Worm (Caenorhabditis elegans) whole organism, L3 larva: ENCODE measurements around the gene eif-3.F.
A peak's percentile ranks its signal among the peaks of the same experiment; 100 is the strongest.

Experiments
- R02D3.7 ChIP-seq: fragments of 150-350 bp; optimal IDR thresholded peaks from 2 replicates; lab custom pipeline; 2014; ENCODE audit warnings: missing biosample characterization, missing genetic modification characterization
- ZK546.5 ChIP-seq: sonication (generic microtip); optimal IDR thresholded peaks from 2 replicates; lab custom pipeline; 2017; ENCODE audit warnings: missing biosample characterization, missing genetic modification characterization
- aly-2 ChIP-seq: fragments of 150-350 bp; optimal IDR thresholded peaks from 2 replicates; lab custom pipeline; 2014; ENCODE audit warnings: missing biosample characterization, missing genetic modification characterization
- ama-1 ChIP-seq: fragments of 150-350 bp; optimal IDR thresholded peaks from 2 replicates; lab custom pipeline; 2018
- ceh-16 ChIP-seq: sonication (generic microtip); optimal IDR thresholded peaks from 2 replicates; lab custom pipeline; 2017; ENCODE audit warnings: missing biosample characterization, missing genetic modification characterization
- ceh-28 ChIP-seq: fragments of 150-350 bp; optimal IDR thresholded peaks from 2 replicates; lab custom pipeline; 2014; ENCODE audit warnings: missing biosample characterization, missing genetic modification reagents, missing genetic modification characterization
- ceh-9 ChIP-seq: sonication (generic microtip); optimal IDR thresholded peaks from 2 replicates; lab custom pipeline; 2018; ENCODE audit warnings: missing biosample characterization, missing genetic modification characterization
- daf-12 ChIP-seq: fragments of 150-350 bp; optimal IDR thresholded peaks from 2 replicates; lab custom pipeline; 2014; ENCODE audit warnings: missing biosample characterization, missing genetic modification reagents, missing genetic modification characterization
- egl-27 ChIP-seq: sonication (generic microtip); optimal IDR thresholded peaks from 4 replicates; lab custom pipeline; 2017; ENCODE audit warnings: missing biosample characterization, missing genetic modification reagents, missing genetic modification characterization
- egl-5 ChIP-seq: fragments of 150-350 bp; optimal IDR thresholded peaks from 2 replicates; lab custom pipeline; 2017; ENCODE audit warnings: missing biosample characterization, missing genetic modification reagents, missing genetic modification characterization, inconsistent platforms
- elt-1 ChIP-seq: fragments of 150-350 bp; optimal IDR thresholded peaks from 2 replicates; lab custom pipeline; 2014; ENCODE audit warnings: missing biosample characterization, missing genetic modification characterization
- elt-2 ChIP-seq: sonication (generic microtip); optimal IDR thresholded peaks from 2 replicates; lab custom pipeline; 2016; ENCODE audit warnings: missing genetic modification reagents, mild to moderate bottlenecking, missing genetic modification characterization, missing compliant biosample characterization
- elt-3 ChIP-seq, 3 experiments: fragments of 150-350 bp in 1 of 3; sonication (generic microtip) in 2 of 3; optimal IDR thresholded peaks; 2 replicates in 2 of 3; 4 replicates in 1 of 3; lab custom pipeline; 2014 to 2017; ENCODE audit warnings: missing biosample characterization in 3 of 3, missing genetic modification characterization in 3 of 3
- fkh-10 ChIP-seq: sonication (generic microtip); optimal IDR thresholded peaks from 2 replicates; lab custom pipeline; 2017; ENCODE audit warnings: missing biosample characterization, missing genetic modification reagents, missing genetic modification characterization
- fkh-2 ChIP-seq: fragments of 150-350 bp; optimal IDR thresholded peaks from 2 replicates; lab custom pipeline; 2014; ENCODE audit warnings: missing biosample characterization, missing genetic modification reagents, missing genetic modification characterization
- fos-1 ChIP-seq: fragments of 150-350 bp; optimal IDR thresholded peaks from 2 replicates; lab custom pipeline; 2014; ENCODE audit warnings: missing biosample characterization, missing genetic modification characterization
- jun-1 ChIP-seq: fragments of 150-350 bp; optimal IDR thresholded peaks from 2 replicates; lab custom pipeline; 2014; ENCODE audit warnings: missing biosample characterization, missing genetic modification reagents, missing genetic modification characterization
- lin-15B ChIP-seq: fragments of 150-350 bp; optimal IDR thresholded peaks from 2 replicates; lab custom pipeline; 2014; ENCODE audit warnings: missing biosample characterization, missing genetic modification characterization
- lin-39 ChIP-seq: fragments of 150-350 bp; optimal IDR thresholded peaks from 2 replicates; lab custom pipeline; 2018; ENCODE audit warnings: missing biosample characterization, missing genetic modification reagents, missing genetic modification characterization
- lsy-12 ChIP-seq: sonication (generic microtip); optimal IDR thresholded peaks from 2 replicates; lab custom pipeline; 2016; ENCODE audit warnings: mild to moderate bottlenecking, missing genetic modification characterization, missing compliant biosample characterization
- mdl-1 ChIP-seq: fragments of 150-350 bp; optimal IDR thresholded peaks from 2 replicates; lab custom pipeline; 2014; ENCODE audit warnings: missing biosample characterization, missing genetic modification characterization
- mml-1 ChIP-seq: fragments of 150-350 bp; sonication (generic microtip); optimal IDR thresholded peaks from 3 replicates; lab custom pipeline; 2014; ENCODE audit warnings: missing biosample characterization, missing genetic modification characterization
- nfya-1 ChIP-seq: sonication (generic microtip); optimal IDR thresholded peaks from 2 replicates; lab custom pipeline; 2017; ENCODE audit warnings: missing genetic modification characterization, mild to moderate bottlenecking, missing compliant biosample characterization, antibody characterized with exemption, moderate library complexity; ENCODE audit not compliant: insufficient read depth
- nhr-11 ChIP-seq: fragments of 150-350 bp; optimal IDR thresholded peaks from 2 replicates; lab custom pipeline; 2014; ENCODE audit warnings: missing biosample characterization, missing genetic modification characterization
- nhr-23 ChIP-seq: fragments of 150-350 bp; optimal IDR thresholded peaks from 2 replicates; lab custom pipeline; 2014; ENCODE audit warnings: missing biosample characterization, missing genetic modification reagents, missing genetic modification characterization
- nhr-237 ChIP-seq: fragments of 150-350 bp; optimal IDR thresholded peaks from 2 replicates; lab custom pipeline; 2014; ENCODE audit warnings: missing biosample characterization, missing genetic modification characterization
- nhr-25 ChIP-seq: sonication (generic microtip); optimal IDR thresholded peaks from 2 replicates; lab custom pipeline; 2017; ENCODE audit warnings: missing biosample characterization, missing genetic modification characterization
- nhr-43 ChIP-seq: sonication (generic microtip); optimal IDR thresholded peaks from 2 replicates; lab custom pipeline; 2016; ENCODE audit warnings: mild to moderate bottlenecking, missing genetic modification characterization, missing compliant biosample characterization; ENCODE audit not compliant: poor library complexity, severe bottlenecking
- nhr-67 ChIP-seq: fragments of 150-350 bp; optimal IDR thresholded peaks from 2 replicates; lab custom pipeline; 2014; ENCODE audit warnings: missing biosample characterization, missing genetic modification characterization
- nhr-76 ChIP-seq: fragments of 150-350 bp; sonication (generic microtip); optimal IDR thresholded peaks from 5 replicates; lab custom pipeline; 2014; ENCODE audit warnings: missing biosample characterization, missing genetic modification characterization
- nhr-77 ChIP-seq: fragments of 150-350 bp; optimal IDR thresholded peaks from 2 replicates; lab custom pipeline; 2014; ENCODE audit warnings: missing biosample characterization, missing genetic modification characterization
- pha-4 ChIP-seq: fragments of 150-350 bp; optimal IDR thresholded peaks from 2 replicates; lab custom pipeline; 2014; ENCODE audit warnings: missing biosample characterization, missing genetic modification reagents, missing genetic modification characterization
- sea-2 ChIP-seq: fragments of 150-350 bp; sonication (generic microtip); optimal IDR thresholded peaks from 4 replicates; lab custom pipeline; 2014; ENCODE audit warnings: missing biosample characterization, missing genetic modification reagents, missing genetic modification characterization
- skn-1 ChIP-seq: fragments of 150-350 bp; optimal IDR thresholded peaks from 2 replicates; lab custom pipeline; 2014; ENCODE audit warnings: missing biosample characterization, missing genetic modification characterization
- snpc-4 ChIP-seq: fragments of 150-350 bp; optimal IDR thresholded peaks from 2 replicates; lab custom pipeline; 2014; ENCODE audit warnings: missing biosample characterization, missing genetic modification characterization
- tbx-2 ChIP-seq: sonication (generic microtip); optimal IDR thresholded peaks from 2 replicates; lab custom pipeline; 2016; ENCODE audit warnings: mild to moderate bottlenecking, missing genetic modification characterization, missing compliant biosample characterization
- unc-39 ChIP-seq: sonication (generic microtip); optimal IDR thresholded peaks from 4 replicates; lab custom pipeline; 2017; ENCODE audit warnings: missing biosample characterization, missing genetic modification characterization
- unc-62 ChIP-seq: fragments of 150-350 bp; sonication (generic microtip); optimal IDR thresholded peaks from 4 replicates; lab custom pipeline; 2014; ENCODE audit warnings: missing biosample characterization, missing genetic modification reagents, missing genetic modification characterization
- zag-1 ChIP-seq: fragments of 150-350 bp; optimal IDR thresholded peaks from 2 replicates; lab custom pipeline; 2014; ENCODE audit warnings: missing biosample characterization, missing genetic modification characterization
- ztf-11 ChIP-seq: fragments of 150-350 bp; optimal IDR thresholded peaks from 2 replicates; lab custom pipeline; 2014; ENCODE audit warnings: missing biosample characterization, missing genetic modification characterization

The eif-3.F gene

ce11 chrII:9343955-9344354, 12.5 kb downstream of the eif-3.F start:
- peak; percentile 65 for TF ChIP-seq nhr-23 (tag; lab: Kevin White, UChicago)
- no peak for TF ChIP-seq elt-1
- TF ChIP-seq skn-1 (tag; lab: Kevin White, UChicago) = no peak
- no peak for TF ChIP-seq sea-2 (GFP tag; lab: Kevin White, UChicago)
- no peak for TF ChIP-seq pha-4 (tag; lab: Kevin White, UChicago)
- TF ChIP-seq ceh-9 (tag; lab: Kevin White, UChicago) = no peak
- no peak for TF ChIP-seq egl-27 (tag; lab: Kevin White, UChicago)
- TF ChIP-seq unc-39 (tag; lab: Kevin White, UChicago) = no peak
- no peak for TF ChIP-seq zag-1 (tag; lab: Kevin White, UChicago)
- TF ChIP-seq tbx-2 (tag; lab: Kevin White, UChicago) = peak; percentile 39
- TF ChIP-seq ceh-16 = no peak
- no peak for TF ChIP-seq fkh-10 (GFP tag; lab: Kevin White, UChicago)
- no peak for TF ChIP-seq nhr-11 (tag; lab: Kevin White, UChicago)
- TF ChIP-seq nhr-76 (tag; lab: Kevin White, UChicago) = no peak
- TF ChIP-seq fkh-2 (tag; lab: Kevin White, UChicago) = no peak
- peak; percentile 51 for TF ChIP-seq nhr-25 (tag; lab: Kevin White, UChicago)
- TF ChIP-seq egl-5 (tag; lab: Kevin White, UChicago) = no peak
- no peak for TF ChIP-seq mml-1 (tag; lab: Kevin White, UChicago)
- no peak for TF ChIP-seq mdl-1 (tag; lab: Kevin White, UChicago)
- TF ChIP-seq unc-62 (GFP tag; lab: Kevin White, UChicago) = peak; percentile 58
- TF ChIP-seq jun-1 (tag; lab: Kevin White, UChicago) = no peak
- peak; percentile 92 for TF ChIP-seq nhr-43 (tag; lab: Kevin White, UChicago)
- TF ChIP-seq ZK546.5 (tag; lab: Kevin White, UChicago) = no peak
- TF ChIP-seq ceh-28 (tag; lab: Kevin White, UChicago) = no peak
- no peak for TF ChIP-seq aly-2 (tag; lab: Kevin White, UChicago)
- no peak for TF ChIP-seq nhr-67
- TF ChIP-seq elt-2 (tag; lab: Kevin White, UChicago) = no peak
- no peak for TF ChIP-seq snpc-4 (tag; lab: Kevin White, UChicago)
- TF ChIP-seq nhr-77 (tag; lab: Kevin White, UChicago) = no peak
- no peak for TF ChIP-seq daf-12 (tag; lab: Kevin White, UChicago)
- TF ChIP-seq ztf-11 (tag; lab: Kevin White, UChicago) = no peak
- no peak for TF ChIP-seq lsy-12 (tag; lab: Kevin White, UChicago)
- peak in 2 of 3 experiments; percentile 59 to 86 for TF ChIP-seq elt-3 (tag; optimal IDR thresholded peaks at IDR 0.05; lab: Kevin White, UChicago)
- no peak for TF ChIP-seq lin-39 (tag; lab: Kevin White, UChicago)
- TF ChIP-seq fos-1 (tag; lab: Kevin White, UChicago) = no peak
- TF ChIP-seq, all 47 proteins: peak for 6

- TF ChIP-seq elt-2 (tag; lab: Kevin White, UChicago) = no peak
- TF ChIP-seq nhr-76 (tag; lab: Kevin White, UChicago) = no peak
- no peak for TF ChIP-seq lin-15B (tag; lab: Kevin White, UChicago)
- no peak for TF ChIP-seq fos-1 (tag; lab: Kevin White, UChicago)
- TF ChIP-seq egl-5 (tag; lab: Kevin White, UChicago) = no peak
- no peak for TF ChIP-seq nhr-43 (tag; lab: Kevin White, UChicago)
- TF ChIP-seq nhr-11 (tag; lab: Kevin White, UChicago) = no peak
- no peak for TF ChIP-seq R02D3.7
- no peak for TF ChIP-seq unc-39 (tag; lab: Kevin White, UChicago)
- TF ChIP-seq daf-12 (tag; lab: Kevin White, UChicago) = no peak
- TF ChIP-seq nhr-237 (tag; lab: Kevin White, UChicago) = no peak
- TF ChIP-seq ama-1 (lab: Kevin White, UChicago) = no peak
- TF ChIP-seq nhr-25 (tag; lab: Kevin White, UChicago) = no peak
- no peak for TF ChIP-seq nhr-23 (tag; lab: Kevin White, UChicago)
- TF ChIP-seq, all 47 proteins: peak for 0
These were observed 13.7 kb downstream of the eif-3.F start for ce11 chrII:9345116-9345515.

DNA sequence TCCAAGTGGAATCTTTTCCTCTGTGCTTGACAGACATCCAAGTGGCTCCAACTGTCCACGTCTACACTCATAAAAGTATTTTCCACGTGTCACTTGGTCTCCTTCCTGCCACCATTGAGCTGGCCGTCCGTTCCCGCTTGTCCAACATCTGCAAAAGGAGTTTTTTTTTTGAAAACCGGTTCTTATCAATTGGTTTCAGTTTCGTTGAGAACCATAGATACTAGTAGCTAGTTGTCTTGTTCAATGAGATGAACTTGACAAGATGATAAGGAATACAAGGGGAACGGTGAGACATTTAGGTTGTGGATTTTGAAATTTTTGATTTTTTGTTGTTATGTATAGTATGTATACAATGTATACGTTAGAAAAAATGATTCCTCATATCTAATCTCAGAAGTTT, 14.4 kb downstream of the eif-3.F start:
- TF ChIP-seq pha-4 (tag; lab: Kevin White, UChicago) = no peak
- no peak for TF ChIP-seq nfya-1 (tag; lab: Kevin White, UChicago)
- no peak for TF ChIP-seq snpc-4 (tag; lab: Kevin White, UChicago)
- TF ChIP-seq tbx-2 (tag; lab: Kevin White, UChicago) = no peak
- TF ChIP-seq, all 47 proteins: peak for 0
